Fruit fly (Drosophila melanogaster) Kc167 (cell line): ENCODE data around the gene Karybeta3.

Source experiments
- Myc ChIP-seq: fragments of >200 bp; optimal IDR thresholded peaks from 2 replicates; lab custom pipeline; 2017; ENCODE audit warnings: missing external identifiers
- Sin3A ChIP-seq: fragments of >200 bp; optimal IDR thresholded peaks from 2 replicates; lab custom pipeline; 2018; ENCODE audit warnings: missing external identifiers
- h ChIP-seq: fragments of >200 bp; optimal IDR thresholded peaks from 3 replicates; lab custom pipeline; 2018; ENCODE audit warnings: missing external identifiers
- insv ChIP-seq: fragments of >200 bp; optimal IDR thresholded peaks from 3 replicates; lab custom pipeline; 2018; ENCODE audit warnings: missing external identifiers
- psq ChIP-seq: fragments of >200 bp; optimal IDR thresholded peaks from 2 replicates; lab custom pipeline; 2017; ENCODE audit warnings: missing external identifiers
- ttk ChIP-seq: sonication (Bioruptor generic); optimal IDR thresholded peaks from 2 replicates; lab custom pipeline; 2017; ENCODE audit warnings: missing external identifiers

Karybeta3 gene

DNA sequence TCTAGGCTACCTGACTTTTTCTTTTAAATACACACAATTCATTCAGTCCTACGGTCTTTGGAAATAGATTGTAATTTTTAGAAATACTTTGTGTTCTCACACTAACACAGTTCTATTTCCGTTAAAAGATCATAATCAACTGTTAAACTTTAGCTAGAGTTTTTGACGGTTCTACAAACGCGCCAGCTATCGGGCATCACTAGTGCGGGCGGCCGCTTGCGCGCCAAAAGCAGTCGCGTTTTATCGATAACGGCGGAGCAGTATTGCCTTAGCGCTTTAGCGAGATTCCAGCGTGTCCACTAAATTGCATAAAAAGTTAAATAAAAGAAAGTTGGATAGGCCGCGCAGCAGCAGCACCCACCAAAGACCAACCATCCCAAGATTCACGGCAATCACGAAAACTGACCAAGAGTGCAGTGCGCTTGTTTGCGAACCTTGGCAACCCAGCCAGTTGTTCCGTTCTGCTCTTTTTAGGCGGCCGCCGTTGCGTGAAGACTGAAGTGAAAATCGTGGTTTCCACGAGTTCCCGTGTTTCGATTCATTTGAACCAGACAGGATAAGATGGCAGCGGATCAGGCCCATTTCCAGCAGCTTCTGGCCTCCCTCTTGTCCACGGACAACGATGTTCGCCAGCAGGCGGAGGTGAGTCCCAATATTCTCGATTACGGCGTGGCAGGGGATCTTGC is at the start of gene Karybeta3:
TSS of gene Karybeta3 (plus strand) at position 51 of the 686 bp plus-strand sequence.
- TF ChIP-seq psq (lab: Kevin White, UChicago) (no peak), insv (lab: Kevin White, UChicago) (no peak), Myc (lab: Kevin White, UChicago) (no peak), h (no peak)

DNA sequence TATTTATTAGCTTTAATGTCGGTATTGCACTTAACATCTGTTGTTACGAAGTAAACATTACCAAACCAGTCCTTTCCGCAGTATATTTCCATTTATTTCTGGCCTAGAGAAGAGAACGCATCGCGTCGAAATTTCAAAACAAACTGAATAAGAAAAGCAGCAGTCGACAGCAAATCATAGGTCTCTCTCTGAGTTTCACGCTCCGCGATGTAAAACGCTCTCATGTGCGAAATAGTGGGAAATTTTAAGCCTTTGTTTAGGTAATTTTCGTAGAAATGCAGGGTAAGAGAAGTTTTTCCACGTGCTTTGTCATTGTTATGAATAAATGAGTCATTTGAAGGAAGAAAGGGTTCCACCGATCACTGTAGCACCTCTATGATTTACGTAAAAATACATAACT is 49.4 kb upstream of the Karybeta3 start:
- TF ChIP-seq psq (lab: Kevin White, UChicago): no peak
- no peak for TF ChIP-seq insv (lab: Kevin White, UChicago)
- no peak for TF ChIP-seq Sin3A (lab: Kevin White, UChicago)
- TF ChIP-seq h: no peak
- no peak for TF ChIP-seq Myc (lab: Kevin White, UChicago)
- TF ChIP-seq ttk (lab: Kevin White, UChicago): no peak

DNA sequence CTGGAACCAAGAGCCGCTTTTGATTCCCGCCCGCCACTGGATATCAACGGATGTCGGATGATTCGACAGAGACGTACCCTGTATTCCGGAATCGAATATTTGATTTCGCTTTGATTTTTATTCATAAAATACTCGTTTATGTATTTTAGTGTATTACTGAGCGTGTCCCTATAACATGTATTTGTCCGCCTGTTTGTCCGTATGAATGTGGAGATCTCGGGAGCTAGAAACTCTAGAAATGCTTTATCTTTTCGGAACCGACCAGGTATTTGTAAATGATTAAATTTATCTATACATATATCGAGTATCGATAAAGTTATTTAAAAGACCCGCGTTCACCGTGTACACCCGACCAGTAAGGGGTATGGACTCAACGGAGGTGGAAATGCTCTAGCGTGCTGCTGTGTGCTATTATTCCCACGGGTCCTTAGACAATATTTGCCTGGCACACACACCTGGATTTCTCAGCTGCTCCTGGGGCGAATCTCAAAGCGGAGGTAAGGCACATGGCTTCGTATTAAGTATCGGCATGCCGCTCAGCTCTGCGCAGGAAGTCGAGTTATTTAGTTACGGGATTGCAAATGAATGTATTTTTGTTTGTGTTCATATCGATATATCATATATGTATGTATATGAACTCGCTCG is 47.0 kb upstream of the Karybeta3 start:
- TF ChIP-seq h (no peak), Myc (lab: Kevin White, UChicago) (no peak), insv (lab: Kevin White, UChicago) (no peak), Sin3A (lab: Kevin White, UChicago) (no peak), psq (lab: Kevin White, UChicago) (no peak), ttk (lab: Kevin White, UChicago) (no peak)

DNA sequence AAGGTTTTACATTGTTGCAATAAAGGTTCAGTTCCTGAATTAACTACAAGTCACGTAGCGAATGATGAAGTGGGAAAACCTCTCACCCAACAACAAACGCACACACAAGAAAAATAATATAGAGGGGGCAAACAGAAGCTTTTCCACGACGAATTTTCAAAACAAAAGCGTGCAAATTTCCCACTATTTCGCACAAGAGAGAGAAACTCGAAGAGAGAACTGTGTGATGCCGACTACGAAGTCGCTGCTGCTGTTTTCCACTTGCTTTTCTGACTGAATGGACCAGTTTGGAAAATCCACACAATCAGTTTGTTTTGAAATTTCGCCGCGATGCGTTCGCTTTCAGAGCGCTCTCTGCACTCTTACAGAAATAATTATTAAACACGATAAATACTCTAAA is 36.4 kb upstream of the Karybeta3 start, which contains the start of gene 5-HT2A:
TSS of gene 5-HT2A (plus strand) at position 301 of the 400 bp plus-strand sequence.
- TF ChIP-seq insv (lab: Kevin White, UChicago) (no peak), h (no peak), psq (lab: Kevin White, UChicago) (no peak), Sin3A (lab: Kevin White, UChicago) (no peak), Myc (lab: Kevin White, UChicago) (no peak), ttk (lab: Kevin White, UChicago) (no peak)

DNA sequence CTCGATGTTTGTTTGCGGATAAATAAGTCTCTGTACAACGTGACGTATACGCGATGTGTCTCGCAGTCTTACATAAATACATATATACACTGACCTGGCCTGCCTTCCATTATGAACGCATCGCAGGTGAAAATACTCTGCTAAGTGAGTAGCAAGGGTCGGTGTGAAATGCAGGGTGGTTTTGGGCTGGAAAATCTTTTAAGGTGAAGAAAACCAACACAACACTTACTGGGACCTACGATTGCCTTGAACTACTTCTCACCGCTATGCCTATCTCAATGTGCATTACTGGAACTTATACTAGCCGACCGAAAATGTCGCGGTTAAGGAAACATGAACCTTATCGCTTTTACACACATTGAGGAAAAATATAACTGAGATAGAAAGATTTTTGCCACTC is 32.8 kb upstream of the Karybeta3 start:
- TF ChIP-seq insv (lab: Kevin White, UChicago): no peak
- TF ChIP-seq Sin3A (lab: Kevin White, UChicago): no peak
- no peak for TF ChIP-seq psq (lab: Kevin White, UChicago)
- TF ChIP-seq ttk (lab: Kevin White, UChicago): no peak
- no peak for TF ChIP-seq h
- TF ChIP-seq Myc (lab: Kevin White, UChicago): no peak

DNA sequence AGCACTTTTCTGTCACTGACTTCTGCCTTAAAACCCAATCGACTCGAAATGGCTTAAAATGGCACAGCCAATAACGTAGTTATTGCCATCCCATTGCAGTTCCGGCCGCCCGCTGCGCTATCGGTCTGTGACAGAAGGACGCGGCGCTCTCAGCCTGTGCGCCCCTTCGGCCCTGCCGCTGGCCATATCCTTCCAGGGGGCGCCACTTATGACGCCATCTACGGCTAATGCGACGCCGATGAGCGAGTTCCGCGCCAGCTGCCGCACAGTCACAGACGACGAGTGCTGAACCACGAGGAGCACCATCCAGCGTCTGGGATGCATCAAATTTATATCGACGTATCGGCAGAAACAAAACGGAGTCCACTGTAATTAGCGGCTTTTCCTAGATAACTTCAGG is 16.3 kb upstream of the Karybeta3 start:
- TF ChIP-seq ttk (lab: Kevin White, UChicago): no peak
- TF ChIP-seq insv (lab: Kevin White, UChicago): no peak
- TF ChIP-seq h: no peak

DNA sequence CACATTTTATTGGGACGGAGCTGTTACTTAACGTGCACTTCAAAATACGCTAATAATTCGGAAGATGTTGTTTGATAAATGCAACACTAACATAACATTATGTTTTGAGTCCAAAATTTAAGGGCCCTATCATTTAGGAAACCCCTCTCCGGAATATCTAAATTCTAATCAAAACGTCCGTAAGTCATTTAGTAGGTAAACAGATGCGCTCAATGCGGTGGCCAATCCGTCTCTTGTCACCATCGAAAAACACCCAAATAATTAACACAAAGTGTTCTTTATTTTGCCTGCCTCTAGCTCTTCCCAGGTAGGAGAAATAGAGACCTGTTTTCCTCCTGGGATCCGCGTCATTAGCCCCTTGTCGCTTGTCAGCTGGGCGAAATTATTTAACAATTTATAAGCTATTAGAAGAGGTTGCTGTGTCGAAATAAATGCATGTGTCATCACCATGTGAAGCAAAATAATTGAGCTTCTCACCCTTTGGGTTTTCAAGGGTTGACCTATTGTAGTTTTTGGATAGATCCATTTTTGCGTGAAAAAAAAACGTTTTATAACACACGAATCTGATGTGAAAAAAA is 14.6 kb upstream of the Karybeta3 start:
- no peak for TF ChIP-seq ttk (lab: Kevin White, UChicago)

DNA sequence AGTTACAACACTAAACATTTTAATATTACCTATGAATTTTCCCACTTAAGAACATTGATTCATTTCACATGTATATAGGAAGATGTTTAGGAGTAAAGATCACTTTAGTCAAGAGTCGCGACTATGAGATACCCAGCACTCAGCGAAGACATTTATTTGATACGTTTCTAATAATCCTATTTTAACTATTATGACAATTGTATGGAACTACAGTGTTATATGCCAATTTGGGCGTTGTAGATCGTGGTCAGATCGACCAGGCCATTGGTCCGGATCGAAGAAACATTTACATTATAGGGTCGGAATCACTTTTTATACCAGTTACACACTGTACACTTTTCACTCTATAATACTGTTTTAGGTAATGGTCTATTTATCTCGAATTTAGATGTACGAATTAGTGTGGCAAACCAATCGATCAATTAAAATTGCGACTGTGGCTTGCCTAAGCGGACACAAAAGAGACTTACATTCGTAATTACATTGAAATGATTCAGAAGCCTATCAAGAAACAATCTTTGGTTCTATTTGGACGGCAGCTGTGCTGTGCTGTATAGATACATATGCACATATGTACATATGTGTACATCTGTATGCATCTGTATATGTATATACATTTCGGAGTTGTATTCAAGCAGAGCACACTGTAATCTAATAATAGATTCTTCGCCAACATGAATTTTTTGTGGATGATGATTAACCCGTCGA is 8.3 kb upstream of the Karybeta3 start:
- no peak for TF ChIP-seq psq (lab: Kevin White, UChicago)
- no peak for TF ChIP-seq insv (lab: Kevin White, UChicago)
- TF ChIP-seq ttk (lab: Kevin White, UChicago): no peak
- no peak for TF ChIP-seq h
- no peak for TF ChIP-seq Myc (lab: Kevin White, UChicago)
- no peak for TF ChIP-seq Sin3A (lab: Kevin White, UChicago)

DNA sequence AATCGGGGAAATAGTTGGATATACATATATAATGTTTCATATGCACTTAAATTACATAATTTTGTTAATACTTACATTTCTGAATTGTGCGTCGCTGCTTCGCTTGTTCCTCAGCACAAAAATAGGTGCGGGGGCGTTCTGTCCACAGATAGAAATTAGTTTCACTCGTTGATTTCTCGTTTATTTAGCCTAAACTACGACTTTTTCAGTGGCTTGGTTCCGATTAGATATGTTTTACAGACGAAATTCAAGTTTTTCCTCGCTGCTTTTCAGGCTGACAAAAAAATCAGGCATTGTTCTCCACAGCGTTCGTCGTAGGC is 7.8 kb upstream of the Karybeta3 start:
- TF ChIP-seq h: no peak
- TF ChIP-seq Myc (lab: Kevin White, UChicago): no peak
- TF ChIP-seq ttk (lab: Kevin White, UChicago): no peak
- TF ChIP-seq Sin3A (lab: Kevin White, UChicago): no peak
- no peak for TF ChIP-seq insv (lab: Kevin White, UChicago)

DNA sequence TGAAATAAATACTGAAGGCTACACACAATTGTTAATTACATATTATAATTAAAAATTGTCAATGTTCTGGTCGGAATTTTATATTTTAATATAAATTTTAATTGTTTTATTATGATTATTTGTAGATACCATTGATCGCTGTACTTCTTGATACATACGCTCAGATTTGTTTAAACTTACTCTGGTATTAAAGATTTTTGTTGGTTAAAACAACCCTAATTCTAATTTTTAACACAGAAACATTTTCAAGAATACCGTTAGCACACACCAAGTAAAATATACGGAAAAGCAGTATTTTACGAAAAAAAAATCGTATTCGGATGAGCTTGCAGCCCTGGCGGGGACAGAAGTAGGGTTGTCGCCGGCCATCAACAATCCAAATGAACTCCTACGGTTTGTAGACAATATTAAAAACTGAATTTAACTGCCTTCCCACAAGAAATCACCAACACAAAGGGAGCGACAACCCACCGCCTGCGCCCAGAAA is 7.3 kb upstream of the Karybeta3 start, which contains the start of the genes CG9775, MED31 and slx1:
TSS of gene CG9775 (minus strand) at position 223 of the 487 bp plus-strand sequence.
TSS of gene MED31 (plus strand) at position 348 of the 487 bp plus-strand sequence.
TSS of gene slx1 (plus strand) at position 348 of the 487 bp plus-strand sequence.
- TF ChIP-seq insv (lab: Kevin White, UChicago) (no peak), ttk (lab: Kevin White, UChicago) (no peak), Sin3A (lab: Kevin White, UChicago) (no peak)

DNA sequence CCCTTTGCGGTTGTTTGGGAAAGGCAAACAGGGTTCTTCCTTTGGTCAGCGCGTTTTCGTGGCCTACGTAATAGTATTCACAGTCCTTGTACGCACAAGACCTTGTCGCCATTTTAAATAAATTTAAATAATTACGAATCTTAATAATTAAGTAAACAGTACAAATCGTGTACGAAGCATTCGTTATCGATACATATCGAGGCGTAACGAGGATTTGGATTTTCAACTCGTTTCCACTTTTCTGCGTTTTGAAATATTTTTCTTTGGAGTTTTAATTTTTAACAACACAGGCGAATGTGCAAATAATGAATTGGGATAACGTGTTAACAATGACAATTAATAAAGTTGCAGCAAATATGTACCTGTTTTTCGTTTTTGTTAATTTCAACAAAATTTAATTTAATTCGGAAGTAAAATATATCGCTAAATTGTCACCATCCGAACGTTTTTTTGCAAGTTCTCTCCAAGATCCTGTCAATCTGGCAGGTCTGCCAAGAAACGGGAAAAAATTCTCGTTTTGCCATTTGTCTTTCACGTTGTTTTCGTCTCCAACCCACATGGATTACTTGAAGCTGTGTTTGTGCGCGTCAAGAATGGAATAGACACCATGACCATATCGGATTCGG is 3.4 kb upstream of the Karybeta3 start, which contains the start of the genes Dlip2 and rpk:
TSS of gene Dlip2 (minus strand) at position 199 of the 626 bp plus-strand sequence.
TSS of gene rpk (plus strand) at position 525 of the 626 bp plus-strand sequence.
- TF ChIP-seq insv (lab: Kevin White, UChicago) (no peak), Myc (lab: Kevin White, UChicago) (no peak), psq (lab: Kevin White, UChicago) (no peak), ttk (lab: Kevin White, UChicago) (no peak), Sin3A (lab: Kevin White, UChicago) (no peak), h (no peak)
